Worm (Caenorhabditis elegans) whole organism, mixed stage, embryonic: Measurements from ENCODE around the gene nhr-124.

Experiments used
- bed-3 ChIP-seq: fragments of 200-800 bp; sonication (Bioruptor generic); optimal IDR thresholded peaks from 3 replicates; lab custom pipeline; 2018; ENCODE audit warnings: mild to moderate bottlenecking, missing genetic modification characterization, moderate library complexity, missing compliant biosample characterization
- blmp-1 ChIP-seq: fragments of 150-350 bp; optimal IDR thresholded peaks from 2 replicates; lab custom pipeline; 2014; ENCODE audit warnings: missing biosample characterization, missing genetic modification characterization
- ces-1 ChIP-seq: fragments of 150-350 bp; optimal IDR thresholded peaks from 2 replicates; lab custom pipeline; 2014; ENCODE audit warnings: missing biosample characterization, missing genetic modification reagents, missing genetic modification characterization
- elt-3 ChIP-seq: fragments of 150-350 bp; optimal IDR thresholded peaks from 2 replicates; lab custom pipeline; 2014; ENCODE audit warnings: missing biosample characterization, missing genetic modification characterization
- hlh-1 ChIP-seq: fragments of 150-350 bp; optimal IDR thresholded peaks from 2 replicates; lab custom pipeline; 2014; ENCODE audit warnings: missing biosample characterization, missing genetic modification reagents, missing genetic modification characterization
- lsy-2 ChIP-seq: fragments of 150-350 bp; optimal IDR thresholded peaks from 2 replicates; lab custom pipeline; 2014; ENCODE audit warnings: missing biosample characterization, missing genetic modification characterization
- nhr-12 ChIP-seq: fragments of 150-350 bp; optimal IDR thresholded peaks from 2 replicates; lab custom pipeline; 2014; ENCODE audit warnings: missing biosample characterization, missing genetic modification characterization
- nhr-237 ChIP-seq: fragments of 150-350 bp; optimal IDR thresholded peaks from 2 replicates; lab custom pipeline; 2014; ENCODE audit warnings: missing biosample characterization, missing genetic modification characterization
- snpc-4 ChIP-seq: fragments of 150-350 bp; optimal IDR thresholded peaks from 2 replicates; lab custom pipeline; 2014; ENCODE audit warnings: missing biosample characterization, missing genetic modification characterization
- sptf-1 ChIP-seq: sonication (generic microtip); optimal IDR thresholded peaks from 2 replicates; lab custom pipeline; 2017; ENCODE audit warnings: mild to moderate bottlenecking, missing genetic modification characterization, moderate library complexity, missing compliant biosample characterization
- tbx-8 ChIP-seq: fragments of 200-800 bp; sonication (Bioruptor generic); optimal IDR thresholded peaks from 2 replicates; lab custom pipeline; 2018; ENCODE audit warnings: mild to moderate bottlenecking, missing genetic modification characterization, moderate library complexity, missing compliant biosample characterization
- unc-39 ChIP-seq: fragments of 150-350 bp; optimal IDR thresholded peaks from 2 replicates; lab custom pipeline; 2014; ENCODE audit warnings: missing biosample characterization, missing genetic modification characterization
- unc-62 ChIP-seq: fragments of 150-350 bp; optimal IDR thresholded peaks from 2 replicates; lab custom pipeline; 2014; ENCODE audit warnings: missing biosample characterization, missing genetic modification reagents, missing genetic modification characterization
- ztf-11 ChIP-seq: fragments of 150-350 bp; optimal IDR thresholded peaks from 2 replicates; lab custom pipeline; 2014; ENCODE audit warnings: missing biosample characterization, missing genetic modification characterization

- TF ChIP-seq nhr-12 (tag; lab: Kevin White, UChicago) (no peak), nhr-237 (tag; lab: Kevin White, UChicago) (no peak), ztf-11 (tag; lab: Kevin White, UChicago) (no peak), snpc-4 (tag; lab: Kevin White, UChicago) (no peak), elt-3 (tag; lab: Kevin White, UChicago) (no peak), bed-3 (no peak), blmp-1 (tag; lab: Kevin White, UChicago) (no peak), hlh-1 (no peak), lsy-2 (tag; lab: Kevin White, UChicago) (no peak), sptf-1 (tag; lab: Kevin White, UChicago) (no peak), unc-39 (tag; lab: Kevin White, UChicago) (no peak), tbx-8 (GFP tag; lab: Kevin White, UChicago) (no peak), unc-62 (GFP tag; lab: Kevin White, UChicago) (no peak), ces-1 (GFP tag; lab: Kevin White, UChicago) (no peak)
Observed at ce11 chrV:3919289-3919688, 33.3 kb upstream of the nhr-124 start, which contains the start of gene srx-66.
